Worm (Caenorhabditis elegans) whole organism, L4 larva: ENCODE measurements around the gene tag-241.

Source experiments
- F26F4.8 ChIP-seq: fragments of 200-800 bp; sonication (Bioruptor generic); conservative IDR thresholded peaks from 2 replicates; pipeline ENCODE4 v1.3.6; 2022; ENCODE audit warnings: missing genetic modification characterization, missing compliant biosample characterization
- T20F7.1 ChIP-seq: fragments of 200-800 bp; sonication (Bioruptor generic); optimal IDR thresholded peaks from 2 replicates; lab custom pipeline; 2018; ENCODE audit warnings: mild to moderate bottlenecking, missing genetic modification characterization, missing compliant biosample characterization
- dve-1 ChIP-seq: sonication (generic microtip); optimal IDR thresholded peaks from 2 replicates; lab custom pipeline; 2017; ENCODE audit warnings: antibody characterized with exemption, mild to moderate bottlenecking, missing genetic modification characterization, missing compliant biosample characterization; ENCODE audit not compliant: insufficient read depth
- hif-1 ChIP-seq, 2 experiments: sonication (generic microtip); optimal IDR thresholded peaks; 2 replicates each; lab custom pipeline; 2016 to 2017; ENCODE audit warnings: missing compliant biosample characterization in 2 of 2, missing genetic modification characterization in 2 of 2, missing genetic modification reagents in 2 of 2, missing genotype in 2 of 2, mild to moderate bottlenecking in 1 of 2
- lin-38 ChIP-seq: fragments of 200-800 bp; sonication (Bioruptor generic); IDR thresholded peaks from 2 replicates; pipeline ENCODE4 v1.3.6; 2022; ENCODE audit warnings: missing genetic modification reagents, missing genetic modification characterization, missing compliant biosample characterization
- nhr-48 ChIP-seq: sonication (generic microtip); optimal IDR thresholded peaks from 2 replicates; lab custom pipeline; 2016; ENCODE audit warnings: mild to moderate bottlenecking, missing genetic modification characterization, missing compliant biosample characterization
- nhr-77 ChIP-seq: fragments of 150-350 bp; optimal IDR thresholded peaks from 2 replicates; lab custom pipeline; 2014; ENCODE audit warnings: missing biosample characterization, missing genetic modification characterization
- php-3 ChIP-seq: fragments of 200-800 bp; sonication (Bioruptor generic); IDR thresholded peaks from 2 replicates; pipeline ENCODE4 v1.3.6; 2022; ENCODE audit warnings: missing genetic modification reagents, missing genetic modification characterization, missing compliant biosample characterization
- skn-1 ChIP-seq: fragments of 150-350 bp; optimal IDR thresholded peaks from 2 replicates; lab custom pipeline; 2014; ENCODE audit warnings: missing biosample characterization, missing genetic modification characterization
- unc-39 ChIP-seq: sonication (generic microtip); optimal IDR thresholded peaks from 2 replicates; lab custom pipeline; 2017; ENCODE audit warnings: missing biosample characterization, missing genetic modification characterization
- vab-7 ChIP-seq: fragments of 200-800 bp; sonication (Bioruptor generic); IDR thresholded peaks from 2 replicates; pipeline ENCODE4 v1.3.6; 2022; ENCODE audit warnings: missing genetic modification reagents, missing genetic modification characterization, missing compliant biosample characterization
- zag-1 ChIP-seq: fragments of 150-350 bp; optimal IDR thresholded peaks from 2 replicates; lab custom pipeline; 2014; ENCODE audit warnings: missing biosample characterization, missing genetic modification characterization

ce11 chrX:11870393-11870792, 46.6 kb downstream of the tag-241 start:
- no peak for TF ChIP-seq T20F7.1 (GFP tag; lab: Kevin White, UChicago)
- no peak for TF ChIP-seq hif-1 (tag; optimal IDR thresholded peaks at IDR 0.05; lab: Kevin White, UChicago)
- TF ChIP-seq dve-1 (tag; lab: Kevin White, UChicago), result no peak
- no peak for TF ChIP-seq F26F4.8 (GFP tag; lab: Robert Waterston, UW)
- no peak for TF ChIP-seq nhr-77 (tag; lab: Kevin White, UChicago)
- no peak for TF ChIP-seq zag-1
- no peak for TF ChIP-seq skn-1 (tag; lab: Kevin White, UChicago)
- TF ChIP-seq lin-38, result no peak
- no peak for TF ChIP-seq unc-39 (tag; lab: Kevin White, UChicago)
- no peak for TF ChIP-seq vab-7 (GFP tag; lab: Robert Waterston, UW)
- no peak for TF ChIP-seq php-3 (GFP tag; lab: Robert Waterston, UW)
- TF ChIP-seq nhr-48 (tag; lab: Kevin White, UChicago), result no peak
